Worm (Caenorhabditis elegans) whole organism, L4 larva: ENCODE measurements around the gene K11H3.8.

ENCODE experiments used
- F37D6.2 ChIP-seq: sonication (generic microtip); optimal IDR thresholded peaks from 2 replicates; lab custom pipeline; 2016; ENCODE audit warnings: mild to moderate bottlenecking, missing genetic modification characterization, missing compliant biosample characterization
- F44E2.7 ChIP-seq: fragments of 200-800 bp; sonication (Bioruptor generic); IDR thresholded peaks from 2 replicates; pipeline ENCODE4 v2.1.2; 2022; ENCODE audit warnings: missing genetic modification characterization, missing compliant biosample characterization
- F49E8.2 ChIP-seq: sonication (generic microtip); optimal IDR thresholded peaks from 2 replicates; lab custom pipeline; 2016; ENCODE audit warnings: missing compliant biosample characterization, mild to moderate bottlenecking, missing genetic modification characterization, borderline replicate concordance
- Y105C5A.15 ChIP-seq: fragments of 200-800 bp; sonication (Bioruptor generic); IDR thresholded peaks from 2 replicates; pipeline ENCODE4 v1.3.6; 2022; ENCODE audit warnings: missing genetic modification characterization, missing compliant biosample characterization
- Y5F2A.4 ChIP-seq: fragments of 200-800 bp; sonication (Bioruptor generic); optimal IDR thresholded peaks from 2 replicates; lab custom pipeline; 2018; ENCODE audit warnings: mild to moderate bottlenecking, missing genetic modification characterization, missing compliant biosample characterization
- aha-1 ChIP-seq: fragments of 150-350 bp; peaks from one replicate; lab custom pipeline; 2014; ENCODE audit warnings: missing biosample characterization, missing genetic modification characterization
- ama-1 ChIP-seq: fragments of 150-350 bp; optimal IDR thresholded peaks from 2 replicates; lab custom pipeline; 2014; ENCODE audit warnings: inconsistent platforms, mixed read lengths
- ceh-82 ChIP-seq: sonication (generic microtip); optimal IDR thresholded peaks from 2 replicates; lab custom pipeline; 2017; ENCODE audit warnings: missing biosample characterization, missing genetic modification characterization
- ces-1 ChIP-seq: fragments of 150-350 bp; sonication (generic microtip); optimal IDR thresholded peaks from 4 replicates; lab custom pipeline; 2014; ENCODE audit warnings: missing biosample characterization, missing genetic modification reagents, missing genetic modification characterization
- daf-16 ChIP-seq, 3 experiments: sonication (generic microtip); optimal IDR thresholded peaks; 2 replicates each; lab custom pipeline; 2016 to 2017; ENCODE audit warnings: missing genetic modification characterization in 3 of 3, missing genetic modification reagents in 3 of 3, mild to moderate bottlenecking in 2 of 3, missing compliant biosample characterization in 2 of 3, missing biosample characterization in 1 of 3, moderate library complexity in 1 of 3
- daf-8 ChIP-seq: fragments of 200-800 bp; sonication (Bioruptor generic); IDR thresholded peaks from 2 replicates; pipeline ENCODE4 v1.3.6; 2022; ENCODE audit warnings: missing genetic modification characterization, missing compliant biosample characterization
- dmd-6 ChIP-seq: fragments of 200-800 bp; sonication (Bioruptor generic); IDR thresholded peaks from 2 replicates; pipeline ENCODE4 v1.3.6; 2022; ENCODE audit warnings: missing genetic modification reagents, missing genetic modification characterization, missing compliant biosample characterization
- dmd-9 ChIP-seq: fragments of 200-800 bp; sonication (Bioruptor generic); IDR thresholded peaks from 2 replicates; pipeline ENCODE4 v1.3.6; 2022; ENCODE audit warnings: missing genetic modification reagents, missing genetic modification characterization, missing compliant biosample characterization
- dve-1 ChIP-seq: sonication (generic microtip); optimal IDR thresholded peaks from 2 replicates; lab custom pipeline; 2017; ENCODE audit warnings: antibody characterized with exemption, mild to moderate bottlenecking, missing genetic modification characterization, missing compliant biosample characterization; ENCODE audit not compliant: insufficient read depth
- egl-27 ChIP-seq: sonication (generic microtip); optimal IDR thresholded peaks from 3 replicates; lab custom pipeline; 2017; ENCODE audit warnings: missing biosample characterization, missing genetic modification reagents, missing genetic modification characterization
- egl-43 ChIP-seq: fragments of 200-800 bp; sonication (Bioruptor generic); IDR thresholded peaks from 2 replicates; pipeline ENCODE4 v1.3.6; 2022; ENCODE audit warnings: missing genetic modification reagents, missing genetic modification characterization, missing compliant biosample characterization
- fkh-10 ChIP-seq: fragments of 150-350 bp; optimal IDR thresholded peaks from 2 replicates; lab custom pipeline; 2014; ENCODE audit warnings: missing biosample characterization, missing genetic modification reagents, missing genetic modification characterization
- gei-8 ChIP-seq: fragments of 200-800 bp; sonication (Bioruptor generic); optimal IDR thresholded peaks from 2 replicates; lab custom pipeline; 2018; ENCODE audit warnings: mild to moderate bottlenecking, missing genetic modification characterization, missing compliant biosample characterization
- hlh-11 ChIP-seq: fragments of 200-800 bp; sonication (Bioruptor generic); optimal IDR thresholded peaks from 2 replicates; lab custom pipeline; 2018; ENCODE audit warnings: mild to moderate bottlenecking, missing genetic modification characterization, missing compliant biosample characterization
- jun-1 ChIP-seq: fragments of 150-350 bp; optimal IDR thresholded peaks from 2 replicates; lab custom pipeline; 2014; ENCODE audit warnings: missing biosample characterization, missing genetic modification reagents, missing genetic modification characterization
- lin-1 ChIP-seq: fragments of 200-800 bp; sonication (Bioruptor generic); IDR thresholded peaks from 2 replicates; pipeline ENCODE4 v1.3.6; 2022; ENCODE audit warnings: missing genetic modification reagents, missing genetic modification characterization, missing compliant biosample characterization
- lir-3 ChIP-seq: sonication (generic microtip); optimal IDR thresholded peaks from 2 replicates; lab custom pipeline; 2016; ENCODE audit warnings: mild to moderate bottlenecking, missing genetic modification characterization, missing compliant biosample characterization
- madf-9 ChIP-seq: fragments of 200-800 bp; sonication (Bioruptor generic); conservative IDR thresholded peaks from 2 replicates; pipeline ENCODE4 v1.3.6; 2022; ENCODE audit warnings: missing genetic modification reagents, missing genetic modification characterization, missing compliant biosample characterization
- mep-1 ChIP-seq: fragments of 150-350 bp; sonication (generic microtip); optimal IDR thresholded peaks from 3 replicates; lab custom pipeline; 2014; ENCODE audit warnings: missing biosample characterization, missing genetic modification characterization
- mxl-2 ChIP-seq: fragments of 200-800 bp; sonication (Bioruptor generic); conservative IDR thresholded peaks from 2 replicates; pipeline ENCODE4 v1.3.6; 2022; ENCODE audit warnings: missing genetic modification reagents, missing genetic modification characterization, missing compliant biosample characterization
- nhr-10 ChIP-seq: fragments of 150-350 bp; optimal IDR thresholded peaks from 2 replicates; lab custom pipeline; 2014; ENCODE audit warnings: missing biosample characterization, missing genetic modification characterization
- nhr-25 ChIP-seq: sonication (generic microtip); optimal IDR thresholded peaks from 2 replicates; lab custom pipeline; 2017; ENCODE audit warnings: missing genetic modification characterization, mild to moderate bottlenecking, missing compliant biosample characterization, antibody characterized with exemption, moderate library complexity, borderline replicate concordance; ENCODE audit not compliant: insufficient read depth
- nhr-28 ChIP-seq: fragments of 150-350 bp; optimal IDR thresholded peaks from 2 replicates; lab custom pipeline; 2014; ENCODE audit warnings: missing biosample characterization, missing genetic modification characterization
- nhr-42 ChIP-seq: fragments of 200-800 bp; sonication (Bioruptor generic); IDR thresholded peaks from 2 replicates; pipeline ENCODE4 v1.3.6; 2022; ENCODE audit warnings: missing genetic modification characterization, missing compliant biosample characterization
- nhr-6 ChIP-seq: fragments of 150-350 bp; optimal IDR thresholded peaks from 2 replicates; lab custom pipeline; 2014; ENCODE audit warnings: missing biosample characterization, missing genetic modification characterization
- pqm-1 ChIP-seq: sonication (generic microtip); optimal IDR thresholded peaks from 2 replicates; lab custom pipeline; 2017; ENCODE audit warnings: missing biosample characterization, missing genetic modification characterization
- rbr-2 ChIP-seq: sonication (generic microtip); optimal IDR thresholded peaks from 2 replicates; lab custom pipeline; 2016; ENCODE audit warnings: missing genotype, missing genetic modification characterization, missing compliant biosample characterization
- sdz-12 ChIP-seq: fragments of 200-800 bp; sonication (Bioruptor generic); optimal IDR thresholded peaks from 2 replicates; lab custom pipeline; 2018; ENCODE audit warnings: mild to moderate bottlenecking, missing genetic modification characterization, missing compliant biosample characterization
- set-16 ChIP-seq: fragments of 200-800 bp; sonication (Bioruptor generic); IDR thresholded peaks from 2 replicates; pipeline ENCODE4 v1.3.6; 2022; ENCODE audit warnings: missing genetic modification reagents, missing genetic modification characterization, missing compliant biosample characterization
- snpc-1.2 ChIP-seq: fragments of 200-800 bp; sonication (Bioruptor generic); IDR thresholded peaks from 2 replicates; pipeline ENCODE4 v1.3.6; 2022; ENCODE audit warnings: missing genetic modification reagents, missing genetic modification characterization, missing compliant biosample characterization
- tag-97 ChIP-seq: fragments of 200-800 bp; sonication (Bioruptor generic); IDR thresholded peaks from 2 replicates; pipeline ENCODE4 v1.3.6; 2022; ENCODE audit warnings: missing genetic modification characterization, missing compliant biosample characterization
- unc-130 ChIP-seq: sonication (generic microtip); optimal IDR thresholded peaks from 2 replicates; lab custom pipeline; 2016; ENCODE audit warnings: missing genetic modification reagents, missing genetic modification characterization, missing compliant biosample characterization
- unc-39 ChIP-seq: sonication (generic microtip); optimal IDR thresholded peaks from 2 replicates; lab custom pipeline; 2017; ENCODE audit warnings: missing biosample characterization, missing genetic modification characterization
- zag-1 ChIP-seq: fragments of 150-350 bp; optimal IDR thresholded peaks from 2 replicates; lab custom pipeline; 2014; ENCODE audit warnings: missing biosample characterization, missing genetic modification characterization
- zfp-2 ChIP-seq: sonication (generic microtip); optimal IDR thresholded peaks from 2 replicates; lab custom pipeline; 2016; ENCODE audit warnings: mild to moderate bottlenecking, missing genetic modification characterization, missing compliant biosample characterization
- zfp-3 ChIP-seq: fragments of 200-800 bp; sonication (Bioruptor generic); conservative IDR thresholded peaks from 2 replicates; pipeline ENCODE4 v1.3.6; 2022; ENCODE audit warnings: missing genetic modification reagents, missing genetic modification characterization, missing compliant biosample characterization

Gene K11H3.8

ce11 chrIII:9849950-9850349, 15.0 kb downstream of the K11H3.8 start (continued):
- TF ChIP-seq Y5F2A.4 (GFP tag; lab: Kevin White, UChicago), result no peak
- no peak for TF ChIP-seq aha-1 (tag; lab: Kevin White, UChicago)
- no peak for TF ChIP-seq lir-3 (tag; lab: Kevin White, UChicago)
- no peak for TF ChIP-seq zfp-2 (tag; lab: Kevin White, UChicago)
- no peak for TF ChIP-seq sdz-12 (GFP tag; lab: Kevin White, UChicago)
- TF ChIP-seq ama-1, result no peak
- TF ChIP-seq jun-1 (tag; lab: Kevin White, UChicago), result no peak
- TF ChIP-seq madf-9 (GFP tag; lab: Robert Waterston, UW), result no peak
- TF ChIP-seq snpc-1.2, result no peak
- TF ChIP-seq set-16 (GFP tag; lab: Robert Waterston, UW), result no peak
- peak; percentile 6 for TF ChIP-seq mep-1 (tag; lab: Kevin White, UChicago)
- no peak for TF ChIP-seq daf-16 (GFP tag; optimal IDR thresholded peaks at IDR 0.05; lab: Kevin White, UChicago)
- TF ChIP-seq daf-16 (tag; optimal IDR thresholded peaks at IDR 0.05; lab: Kevin White, UChicago), result peak; percentile 94
- TF ChIP-seq mxl-2 (GFP tag; lab: Robert Waterston, UW), result no peak
- TF ChIP-seq fkh-10 (GFP tag; lab: Kevin White, UChicago), result no peak
- TF ChIP-seq egl-27 (tag; lab: Kevin White, UChicago), result no peak
- TF ChIP-seq egl-43 (GFP tag; lab: Robert Waterston, UW), result no peak
- no peak for TF ChIP-seq F49E8.2
- TF ChIP-seq F44E2.7 (GFP tag; lab: Robert Waterston, UW), result no peak
- no peak for TF ChIP-seq ceh-82 (tag; lab: Kevin White, UChicago)
- TF ChIP-seq tag-97 (GFP tag; lab: Robert Waterston, UW), result no peak
- no peak for TF ChIP-seq rbr-2 (tag; lab: Kevin White, UChicago)
- no peak for TF ChIP-seq zfp-3 (GFP tag; lab: Robert Waterston, UW)
- no peak for TF ChIP-seq lin-1
- no peak for TF ChIP-seq dmd-9 (GFP tag; lab: Robert Waterston, UW)
- no peak for TF ChIP-seq nhr-42 (GFP tag; lab: Robert Waterston, UW)
- TF ChIP-seq zag-1 (tag; lab: Kevin White, UChicago), result no peak
- TF ChIP-seq nhr-6 (tag; lab: Kevin White, UChicago), result no peak
- no peak for TF ChIP-seq unc-39 (tag; lab: Kevin White, UChicago)
- no peak for TF ChIP-seq nhr-25
- no peak for TF ChIP-seq ces-1 (GFP tag; lab: Kevin White, UChicago)
- TF ChIP-seq nhr-28 (tag; lab: Kevin White, UChicago), result peak; percentile 87
- no peak for TF ChIP-seq unc-130 (GFP tag; lab: Kevin White, UChicago)
- no peak for TF ChIP-seq F37D6.2 (tag; lab: Kevin White, UChicago)
- no peak for TF ChIP-seq daf-8 (GFP tag; lab: Robert Waterston, UW)
- TF ChIP-seq Y105C5A.15, result no peak

- TF ChIP-seq pqm-1 (tag; lab: Kevin White, UChicago), result no peak
- peak; percentile 10 for TF ChIP-seq nhr-10 (tag; lab: Kevin White, UChicago)
- peak; percentile 8 for TF ChIP-seq dve-1
- peak; percentile 51 for TF ChIP-seq nhr-28 (tag; lab: Kevin White, UChicago)
- peak; percentile 39; the same call in 1 of the 2 replicates for TF ChIP-seq dmd-6
- no peak for TF ChIP-seq lir-3 (tag; lab: Kevin White, UChicago)
- no peak for TF ChIP-seq gei-8 (GFP tag; lab: Kevin White, UChicago)
- TF ChIP-seq daf-16 (GFP tag; optimal IDR thresholded peaks at IDR 0.05; lab: Kevin White, UChicago), result no peak
- TF ChIP-seq daf-16 (tag; optimal IDR thresholded peaks at IDR 0.05; lab: Kevin White, UChicago), result peak; percentile 62
- peak; percentile 18 for TF ChIP-seq hlh-11 (tag; lab: Kevin White, UChicago)
Observed at ce11 chrIII:9850877-9851276, 15.9 kb downstream of the K11H3.8 start.
